Fruit fly (Drosophila melanogaster): ENCODE results near the gene thoc7.

- TF ChIP-seq Hr96 (GFP tag; optimal IDR thresholded peaks at IDR 0.05) (no peak), toe (GFP tag; optimal IDR thresholded peaks at IDR 0.05) (no peak), CG7045 (GFP tag; optimal IDR thresholded peaks at IDR 0.05) (no peak), CG33017 (tag; optimal IDR thresholded peaks at IDR 0.05) (no peak), CG14711 (tag; optimal IDR thresholded peaks at IDR 0.05) (no peak), CG5204 (GFP tag; optimal IDR thresholded peaks at IDR 0.05) (no peak), Clk (GFP tag; optimal IDR thresholded peaks at IDR 0.05) (no peak), kay (GFP tag; ENCODE audit: borderline replicate concordance) (no peak), CG1620 (GFP tag; optimal IDR thresholded peaks at IDR 0.05) (no peak), CG7101 (tag; optimal IDR thresholded peaks at IDR 0.05) (no peak), bab1 (GFP tag; optimal IDR thresholded peaks at IDR 0.05) (no peak), cnc (optimal IDR thresholded peaks at IDR 0.05) (no peak), cic (GFP tag; optimal IDR thresholded peaks at IDR 0.05) (no peak), CG11617 (GFP tag; optimal IDR thresholded peaks at IDR 0.05) (no peak)
Measured at dm6 chr3L:232267-232666, 19.8 kb upstream of the thoc7 start, which contains the start of gene CG34454.
